Worm (Caenorhabditis elegans): Measurements from ENCODE around the gene nnt-1.

The nnt-1 gene

ce11 chrX:6122026-6122425 is at the start of gene nnt-1:
nnt-1 (plus strand) TSS chrX:6122311.
- TF ChIP-seq unc-62 (GFP tag; optimal IDR thresholded peaks at IDR 0.05) = no peak

ce11 chrX:6075209-6075608 is 46.9 kb upstream of the nnt-1 start, which contains the start of gene lgc-58:
lgc-58 (plus strand) TSS chrX:6075509.
- TF ChIP-seq unc-62 (GFP tag; optimal IDR thresholded peaks at IDR 0.05) = no peak

ce11 chrX:6081793-6082192 is 40.3 kb upstream of the nnt-1 start:
- TF ChIP-seq unc-62 (GFP tag; optimal IDR thresholded peaks at IDR 0.05) = no peak

- TF ChIP-seq unc-62 (GFP tag; optimal IDR thresholded peaks at IDR 0.05) = no peak
These were observed 39.5 kb upstream of the nnt-1 start, which contains the start of gene C45B2.3 for ce11 chrX:6082660-6083059. C45B2.3 (plus strand) TSS chrX:6082960.

- TF ChIP-seq unc-62 (GFP tag; optimal IDR thresholded peaks at IDR 0.05) = no peak
These were observed 37.7 kb upstream of the nnt-1 start, which contains the start of gene C45B2.2 for ce11 chrX:6084439-6084838. C45B2.2 (plus strand) TSS chrX:6084739.

ce11 chrX:6085824-6086223 is 36.3 kb upstream of the nnt-1 start, which contains the start of gene C45B2.1:
C45B2.1 (plus strand) TSS chrX:6086124.
- TF ChIP-seq unc-62 (GFP tag; optimal IDR thresholded peaks at IDR 0.05) = no peak

ce11 chrX:6087676-6088075 is 34.4 kb upstream of the nnt-1 start, which contains the start of gene C45B2.8:
C45B2.8 (plus strand) TSS chrX:6087976.
- no peak for TF ChIP-seq unc-62 (GFP tag; optimal IDR thresholded peaks at IDR 0.05)

- TF ChIP-seq unc-62 (GFP tag; optimal IDR thresholded peaks at IDR 0.05) = no peak
These were observed 33.4 kb upstream of the nnt-1 start for ce11 chrX:6088718-6089117.

- no peak for TF ChIP-seq unc-62 (GFP tag; optimal IDR thresholded peaks at IDR 0.05)
These were observed 31.3 kb upstream of the nnt-1 start for ce11 chrX:6090779-6091178.

ce11 chrX:6091967-6092366 is 30.1 kb upstream of the nnt-1 start, which contains the start of gene hsp-3:
hsp-3 (minus strand) TSS chrX:6092124.
- no peak for TF ChIP-seq unc-62 (GFP tag; optimal IDR thresholded peaks at IDR 0.05)

ce11 chrX:6092533-6092932 is 29.6 kb upstream of the nnt-1 start:
- no peak for TF ChIP-seq unc-62 (GFP tag; optimal IDR thresholded peaks at IDR 0.05)

ce11 chrX:6093046-6093445 is 29.1 kb upstream of the nnt-1 start, which contains the start of gene C15H9.5:
C15H9.5 (plus strand) TSS chrX:6093300.
- TF ChIP-seq unc-62 (GFP tag; optimal IDR thresholded peaks at IDR 0.05) = no peak

ce11 chrX:6097551-6097950 is 24.6 kb upstream of the nnt-1 start, which contains the start of gene C15H9.4:
C15H9.4 (plus strand) TSS chrX:6097643.
- TF ChIP-seq unc-62 (GFP tag; optimal IDR thresholded peaks at IDR 0.05) = no peak

- no peak for TF ChIP-seq unc-62 (GFP tag; optimal IDR thresholded peaks at IDR 0.05)
These were observed 23.7 kb upstream of the nnt-1 start for ce11 chrX:6098420-6098819.

ce11 chrX:6100395-6101099 is 21.6 kb upstream of the nnt-1 start:
- TF ChIP-seq unc-62 (GFP tag; optimal IDR thresholded peaks at IDR 0.05) = no peak

ce11 chrX:6103297-6103696 is 18.8 kb upstream of the nnt-1 start, which contains the start of gene C15H9.11:
C15H9.11 (minus strand) TSS chrX:6103397.
- no peak for TF ChIP-seq unc-62 (GFP tag; optimal IDR thresholded peaks at IDR 0.05)

- no peak for TF ChIP-seq unc-62 (GFP tag; optimal IDR thresholded peaks at IDR 0.05)
These were observed 14.1 kb upstream of the nnt-1 start for ce11 chrX:6107962-6108361.

Data from whole organism, dauer.